Worm (Caenorhabditis elegans) whole organism, L3 larva: Measurements from ENCODE around the gene fbxa-147.

Experiments used
- ceh-82 ChIP-seq: fragments of 150-350 bp; optimal IDR thresholded peaks from 2 replicates; lab custom pipeline; 2014; ENCODE audit warnings: missing biosample characterization, missing genetic modification characterization
- egl-27 ChIP-seq: sonication (generic microtip); optimal IDR thresholded peaks from 4 replicates; lab custom pipeline; 2017; ENCODE audit warnings: missing biosample characterization, missing genetic modification reagents, missing genetic modification characterization
- fkh-10 ChIP-seq: sonication (generic microtip); optimal IDR thresholded peaks from 2 replicates; lab custom pipeline; 2017; ENCODE audit warnings: missing biosample characterization, missing genetic modification reagents, missing genetic modification characterization
- fkh-2 ChIP-seq: fragments of 150-350 bp; optimal IDR thresholded peaks from 2 replicates; lab custom pipeline; 2014; ENCODE audit warnings: missing biosample characterization, missing genetic modification reagents, missing genetic modification characterization
- jun-1 ChIP-seq: fragments of 150-350 bp; optimal IDR thresholded peaks from 2 replicates; lab custom pipeline; 2014; ENCODE audit warnings: missing biosample characterization, missing genetic modification reagents, missing genetic modification characterization
- lin-39 ChIP-seq: fragments of 150-350 bp; optimal IDR thresholded peaks from 2 replicates; lab custom pipeline; 2018; ENCODE audit warnings: missing biosample characterization, missing genetic modification reagents, missing genetic modification characterization
- nfya-1 ChIP-seq: sonication (generic microtip); optimal IDR thresholded peaks from 2 replicates; lab custom pipeline; 2017; ENCODE audit warnings: missing genetic modification characterization, mild to moderate bottlenecking, missing compliant biosample characterization, antibody characterized with exemption, moderate library complexity; ENCODE audit not compliant: insufficient read depth
- nhr-76 ChIP-seq: fragments of 150-350 bp; sonication (generic microtip); optimal IDR thresholded peaks from 5 replicates; lab custom pipeline; 2014; ENCODE audit warnings: missing biosample characterization, missing genetic modification characterization
- zag-1 ChIP-seq: fragments of 150-350 bp; optimal IDR thresholded peaks from 2 replicates; lab custom pipeline; 2014; ENCODE audit warnings: missing biosample characterization, missing genetic modification characterization

- TF ChIP-seq zag-1 (tag; lab: Kevin White, UChicago), result no peak
- no peak for TF ChIP-seq fkh-10 (GFP tag; lab: Kevin White, UChicago)
- TF ChIP-seq nhr-76 (tag; lab: Kevin White, UChicago), result no peak
- no peak for TF ChIP-seq jun-1 (tag; lab: Kevin White, UChicago)
- no peak for TF ChIP-seq nfya-1 (tag; lab: Kevin White, UChicago)
- no peak for TF ChIP-seq egl-27 (tag; lab: Kevin White, UChicago)
- no peak for TF ChIP-seq ceh-82 (tag; lab: Kevin White, UChicago)
- no peak for TF ChIP-seq fkh-2
- TF ChIP-seq lin-39 (tag; lab: Kevin White, UChicago), result no peak
Observed at ce11 chrV:14682870-14683269, 33.4 kb upstream of the fbxa-147 start.
